Worm (Caenorhabditis elegans) whole organism, late embryonic: Measurements from ENCODE around the gene rom-1.

ENCODE experiments used
- C38D4.7 ChIP-seq: fragments of 200-800 bp; sonication (Bioruptor generic); optimal IDR thresholded peaks from 2 replicates; lab custom pipeline; 2018; ENCODE audit warnings: mild to moderate bottlenecking, missing genetic modification characterization, moderate library complexity, missing compliant biosample characterization
- F13H6.1 ChIP-seq: sonication (generic microtip); optimal IDR thresholded peaks from 2 replicates; lab custom pipeline; 2016; ENCODE audit warnings: missing genetic modification characterization, missing compliant biosample characterization
- K02D7.2 ChIP-seq: sonication (generic microtip); optimal IDR thresholded peaks from 2 replicates; lab custom pipeline; 2017; ENCODE audit warnings: mild to moderate bottlenecking, missing genetic modification characterization, missing compliant biosample characterization
- K09A11.1 ChIP-seq: sonication (generic microtip); optimal IDR thresholded peaks from 2 replicates; lab custom pipeline; 2017; ENCODE audit warnings: antibody characterized with exemption, mild to moderate bottlenecking, missing genetic modification characterization, missing compliant biosample characterization; ENCODE audit not compliant: insufficient read depth
- T23F11.4 ChIP-seq: fragments of 200-800 bp; sonication (Bioruptor generic); optimal IDR thresholded peaks from 2 replicates; lab custom pipeline; 2018; ENCODE audit warnings: mild to moderate bottlenecking, missing genetic modification characterization, missing compliant biosample characterization
- Y22D7AL.16 ChIP-seq: sonication (generic microtip); optimal IDR thresholded peaks from 2 replicates; lab custom pipeline; 2016; ENCODE audit warnings: missing genetic modification characterization, missing compliant biosample characterization
- ahr-1 ChIP-seq: sonication (generic microtip); optimal IDR thresholded peaks from 2 replicates; lab custom pipeline; 2016; ENCODE audit warnings: missing genetic modification characterization, missing compliant biosample characterization
- ama-1 ChIP-seq: fragments of 150-350 bp; optimal IDR thresholded peaks from 2 replicates; lab custom pipeline; 2014
- ceh-18 ChIP-seq: sonication (generic microtip); optimal IDR thresholded peaks from 2 replicates; lab custom pipeline; 2016; ENCODE audit warnings: missing genetic modification characterization, missing compliant biosample characterization
- ceh-19 ChIP-seq: fragments of 200-800 bp; sonication (Bioruptor generic); optimal IDR thresholded peaks from 2 replicates; lab custom pipeline; 2018; ENCODE audit warnings: mild to moderate bottlenecking, missing genetic modification characterization, missing compliant biosample characterization
- ceh-22 ChIP-seq: sonication (generic microtip); optimal IDR thresholded peaks from 2 replicates; lab custom pipeline; 2017; ENCODE audit warnings: missing biosample characterization, missing genetic modification characterization
- ceh-24 ChIP-seq: sonication (generic microtip); optimal IDR thresholded peaks from 2 replicates; lab custom pipeline; 2016; ENCODE audit warnings: mild to moderate bottlenecking, missing genetic modification characterization, missing compliant biosample characterization
- ceh-30 ChIP-seq: fragments of 150-350 bp; optimal IDR thresholded peaks from 2 replicates; lab custom pipeline; 2014; ENCODE audit warnings: missing biosample characterization, missing genetic modification characterization
- ceh-45 ChIP-seq: fragments of 200-800 bp; sonication (Bioruptor generic); IDR thresholded peaks from 2 replicates; pipeline ENCODE4 v1.3.6; 2022; ENCODE audit warnings: missing genetic modification reagents, missing genetic modification characterization, missing compliant biosample characterization
- ceh-9 ChIP-seq: sonication (generic microtip); optimal IDR thresholded peaks from 2 replicates; lab custom pipeline; 2016; ENCODE audit warnings: mild to moderate bottlenecking, missing genetic modification characterization, inconsistent platforms, missing compliant biosample characterization
- che-1 ChIP-seq: sonication (generic microtip); optimal IDR thresholded peaks from 2 replicates; lab custom pipeline; 2016; ENCODE audit warnings: mild to moderate bottlenecking, missing genetic modification characterization, missing compliant biosample characterization
- dmd-4 ChIP-seq: sonication (generic microtip); optimal IDR thresholded peaks from 2 replicates; lab custom pipeline; 2016; ENCODE audit warnings: borderline replicate concordance, missing genetic modification characterization, missing compliant biosample characterization
- dve-1 ChIP-seq: sonication (generic microtip); optimal IDR thresholded peaks from 2 replicates; lab custom pipeline; 2017; ENCODE audit warnings: antibody characterized with exemption, mild to moderate bottlenecking, missing genetic modification characterization, missing compliant biosample characterization
- elt-4 ChIP-seq: sonication (generic microtip); optimal IDR thresholded peaks from 2 replicates; lab custom pipeline; 2016; ENCODE audit warnings: missing genetic modification characterization, missing compliant biosample characterization
- ets-4 ChIP-seq: sonication (generic microtip); optimal IDR thresholded peaks from 2 replicates; lab custom pipeline; 2016; ENCODE audit warnings: missing genetic modification characterization, missing compliant biosample characterization
- eyg-1 ChIP-seq: sonication (generic microtip); optimal IDR thresholded peaks from 2 replicates; lab custom pipeline; 2016; ENCODE audit warnings: missing genotype, missing genetic modification characterization, missing compliant biosample characterization
- fax-1 ChIP-seq: sonication (generic microtip); optimal IDR thresholded peaks from 2 replicates; lab custom pipeline; 2016; ENCODE audit warnings: missing genotype, missing genetic modification characterization, missing compliant biosample characterization
- fkh-6 ChIP-seq: sonication (generic microtip); optimal IDR thresholded peaks from 2 replicates; lab custom pipeline; 2016; ENCODE audit warnings: missing genetic modification characterization, missing compliant biosample characterization
- gmeb-2 ChIP-seq: sonication (generic microtip); optimal IDR thresholded peaks from 2 replicates; lab custom pipeline; 2016; ENCODE audit warnings: missing genetic modification characterization, inconsistent platforms, missing compliant biosample characterization
- hlh-13 ChIP-seq: fragments of 200-800 bp; sonication (Bioruptor generic); optimal IDR thresholded peaks from 2 replicates; lab custom pipeline; 2018; ENCODE audit warnings: mild to moderate bottlenecking, missing genetic modification characterization, missing compliant biosample characterization
- hlh-15 ChIP-seq: sonication (generic microtip); optimal IDR thresholded peaks from 2 replicates; lab custom pipeline; 2016; ENCODE audit warnings: missing genetic modification characterization, missing compliant biosample characterization
- hlh-30 ChIP-seq: sonication (generic microtip); optimal IDR thresholded peaks from 2 replicates; lab custom pipeline; 2017; ENCODE audit warnings: antibody characterized with exemption, missing genetic modification characterization, missing compliant biosample characterization; ENCODE audit not compliant: insufficient read depth
- hlh-6 ChIP-seq: sonication (generic microtip); optimal IDR thresholded peaks from 2 replicates; lab custom pipeline; 2016; ENCODE audit warnings: missing genotype, missing genetic modification characterization, missing compliant biosample characterization
- lim-6 ChIP-seq: sonication (generic microtip); optimal IDR thresholded peaks from 2 replicates; lab custom pipeline; 2016; ENCODE audit warnings: missing genetic modification characterization, missing compliant biosample characterization
- lin-11 ChIP-seq: fragments of 200-800 bp; sonication (Bioruptor generic); optimal IDR thresholded peaks from 2 replicates; lab custom pipeline; 2018; ENCODE audit warnings: mild to moderate bottlenecking, missing genetic modification characterization, missing compliant biosample characterization
- madf-2 ChIP-seq: sonication (generic microtip); optimal IDR thresholded peaks from 2 replicates; lab custom pipeline; 2017; ENCODE audit warnings: missing genetic modification characterization, missing compliant biosample characterization
- nfya-1 ChIP-seq: sonication (generic microtip); optimal IDR thresholded peaks from 2 replicates; lab custom pipeline; 2017; ENCODE audit warnings: missing genetic modification characterization, mild to moderate bottlenecking, missing compliant biosample characterization, antibody characterized with exemption, moderate library complexity
- nhr-11 ChIP-seq: fragments of 150-350 bp; optimal IDR thresholded peaks from 2 replicates; lab custom pipeline; 2014; ENCODE audit warnings: missing biosample characterization, missing genetic modification characterization
- nhr-232 ChIP-seq: sonication (generic microtip); optimal IDR thresholded peaks from 2 replicates; lab custom pipeline; 2016; ENCODE audit warnings: missing genetic modification characterization, missing compliant biosample characterization
- npax-4 ChIP-seq: sonication (generic microtip); optimal IDR thresholded peaks from 2 replicates; lab custom pipeline; 2016; ENCODE audit warnings: missing genetic modification characterization, missing compliant biosample characterization
- odd-2 ChIP-seq: sonication (generic microtip); optimal IDR thresholded peaks from 2 replicates; lab custom pipeline; 2017; ENCODE audit warnings: antibody characterized with exemption, mild to moderate bottlenecking, missing genetic modification characterization, missing compliant biosample characterization
- pag-3 ChIP-seq: sonication (generic microtip); optimal IDR thresholded peaks from 2 replicates; lab custom pipeline; 2016; ENCODE audit warnings: missing compliant biosample characterization, missing genetic modification characterization, borderline replicate concordance
- pat-9 ChIP-seq: fragments of 200-800 bp; sonication (Bioruptor generic); optimal IDR thresholded peaks from 2 replicates; lab custom pipeline; 2018; ENCODE audit warnings: mild to moderate bottlenecking, missing genetic modification characterization, moderate library complexity, missing compliant biosample characterization
- pax-1 ChIP-seq: fragments of 150-350 bp; optimal IDR thresholded peaks from 2 replicates; lab custom pipeline; 2014; ENCODE audit warnings: missing biosample characterization, missing genetic modification characterization
- pha-2 ChIP-seq: sonication (generic microtip); optimal IDR thresholded peaks from 2 replicates; lab custom pipeline; 2017; ENCODE audit warnings: mild to moderate bottlenecking, missing genetic modification characterization, missing compliant biosample characterization
- pha-4 ChIP-seq: fragments of 150-350 bp; optimal IDR thresholded peaks from 2 replicates; lab custom pipeline; 2018; ENCODE audit warnings: missing biosample characterization, missing genetic modification reagents, missing genetic modification characterization
- pqm-1 ChIP-seq: sonication (generic microtip); optimal IDR thresholded peaks from 2 replicates; lab custom pipeline; 2016; ENCODE audit warnings: missing genetic modification characterization, missing compliant biosample characterization
- pros-1 ChIP-seq: fragments of 150-350 bp; optimal IDR thresholded peaks from 2 replicates; lab custom pipeline; 2014; ENCODE audit warnings: missing biosample characterization, missing genetic modification reagents, missing genetic modification characterization
- rnt-1 ChIP-seq: sonication (generic microtip); optimal IDR thresholded peaks from 2 replicates; lab custom pipeline; 2016; ENCODE audit warnings: missing genetic modification characterization, missing compliant biosample characterization
- sdc-2 ChIP-seq: sonication (generic microtip); optimal IDR thresholded peaks from 2 replicates; lab custom pipeline; 2016; ENCODE audit warnings: missing genotype, missing genetic modification characterization, missing compliant biosample characterization
- syd-9 ChIP-seq: sonication (generic microtip); optimal IDR thresholded peaks from 2 replicates; lab custom pipeline; 2016; ENCODE audit warnings: mild to moderate bottlenecking, missing genetic modification characterization, moderate library complexity, missing compliant biosample characterization
- tbx-2 ChIP-seq: sonication (generic microtip); optimal IDR thresholded peaks from 2 replicates; lab custom pipeline; 2016; ENCODE audit warnings: missing genetic modification characterization, missing compliant biosample characterization
- tbx-7 ChIP-seq: sonication (generic microtip); optimal IDR thresholded peaks from 2 replicates; lab custom pipeline; 2016; ENCODE audit warnings: missing genotype, missing genetic modification characterization, missing compliant biosample characterization
- unc-3 ChIP-seq, 2 experiments: fragments of 200-800 bp in 1 of 2; sonication (Bioruptor generic) in 1 of 2; sonication (generic microtip) in 1 of 2; conservative IDR thresholded peaks in 1 of 2; optimal IDR thresholded peaks in 1 of 2; 2 replicates each; pipeline versions ENCODE4 v1.3.6 to Lab custom; 2016 to 2022; ENCODE audit warnings: missing compliant biosample characterization in 2 of 2, missing genetic modification characterization in 2 of 2, missing genetic modification reagents in 1 of 2
- unc-42 ChIP-seq: sonication (generic microtip); optimal IDR thresholded peaks from 2 replicates; lab custom pipeline; 2016; ENCODE audit warnings: missing genotype, missing genetic modification characterization, missing compliant biosample characterization
- unc-86 ChIP-seq: sonication (generic microtip); optimal IDR thresholded peaks from 2 replicates; lab custom pipeline; 2016; ENCODE audit warnings: missing genetic modification characterization, missing compliant biosample characterization
- zip-5 ChIP-seq: sonication (generic microtip); optimal IDR thresholded peaks from 2 replicates; lab custom pipeline; 2016; ENCODE audit warnings: missing genetic modification characterization, missing compliant biosample characterization
- ztf-16 ChIP-seq: sonication (generic microtip); optimal IDR thresholded peaks from 2 replicates; lab custom pipeline; 2017; ENCODE audit warnings: missing genetic modification characterization, missing compliant biosample characterization

The rom-1 gene

ce11 chrIII:4899728-4900127 lies 7.3 kb upstream of the rom-1 start:
- TF ChIP-seq elt-4 (tag; lab: Kevin White, UChicago) (no peak), tbx-7 (tag; lab: Kevin White, UChicago) (peak; percentile 52), che-1 (tag; lab: Kevin White, UChicago) (no peak), ceh-24 (tag; lab: Kevin White, UChicago) (no peak), madf-2 (tag; lab: Kevin White, UChicago) (peak; percentile 63), npax-4 (tag; lab: Kevin White, UChicago) (no peak), ceh-9 (tag; lab: Kevin White, UChicago) (no peak), unc-86 (tag; lab: Kevin White, UChicago) (peak; percentile 54), syd-9 (peak; percentile 70), F13H6.1 (tag; lab: Kevin White, UChicago) (peak; percentile 89), eyg-1 (tag; lab: Kevin White, UChicago) (peak; percentile 25), K09A11.1 (peak; percentile 33), ceh-18 (tag; lab: Kevin White, UChicago) (peak; percentile 99), odd-2 (tag; lab: Kevin White, UChicago) (no peak), K02D7.2 (tag; lab: Kevin White, UChicago) (no peak), unc-3 (GFP tag; conservative IDR thresholded peaks at IDR 0.05; lab: Robert Waterston, UW) (0 out of 2 replicates have a peak, but pooled peaks have one; percentile 37), unc-3 (tag; optimal IDR thresholded peaks at IDR 0.05; lab: Kevin White, UChicago) (peak; percentile 85), hlh-30 (tag; lab: Kevin White, UChicago) (peak; percentile 98), Y22D7AL.16 (no peak), pqm-1 (tag; lab: Kevin White, UChicago) (peak; percentile 77), dve-1 (peak; percentile 93), sdc-2 (tag; lab: Kevin White, UChicago) (peak; percentile 75), nhr-11 (tag; lab: Kevin White, UChicago) (no peak), ama-1 (lab: Kevin White, UChicago) (no peak), pax-1 (tag; lab: Kevin White, UChicago) (peak; percentile 45), pat-9 (tag; lab: Kevin White, UChicago) (peak; percentile 46), pros-1 (peak; percentile 92), fkh-6 (tag; lab: Kevin White, UChicago) (peak; percentile 54), tbx-2 (peak; percentile 98), gmeb-2 (tag; lab: Kevin White, UChicago) (peak; percentile 10), ceh-19 (peak; percentile 56), fax-1 (tag; lab: Kevin White, UChicago) (no peak), ets-4 (tag; lab: Kevin White, UChicago) (peak; percentile 99), rnt-1 (tag; lab: Kevin White, UChicago) (peak; percentile 98), pha-2 (peak; percentile 43), zip-5 (no peak), hlh-6 (tag; lab: Kevin White, UChicago) (peak; percentile 37), ahr-1 (tag; lab: Kevin White, UChicago) (peak; percentile 4), hlh-13 (GFP tag; lab: Kevin White, UChicago) (no peak), hlh-15 (tag; lab: Kevin White, UChicago) (no peak), C38D4.7 (GFP tag; lab: Kevin White, UChicago) (no peak), lim-6 (tag; lab: Kevin White, UChicago) (peak; percentile 79), lin-11 (no peak), pha-4 (tag; lab: Kevin White, UChicago) (no peak), unc-42 (tag; lab: Kevin White, UChicago) (peak; percentile 89), nfya-1 (tag; lab: Kevin White, UChicago) (peak; percentile 97), ceh-22 (peak; percentile 41), ceh-45 (GFP tag; lab: Robert Waterston, UW) (no peak), ztf-16 (tag; lab: Kevin White, UChicago) (peak; percentile 15), nhr-232 (tag; lab: Kevin White, UChicago) (no peak), dmd-4 (tag; lab: Kevin White, UChicago) (peak; percentile 85), pag-3 (tag; lab: Kevin White, UChicago) (no peak), T23F11.4 (GFP tag; lab: Kevin White, UChicago) (peak; percentile 40), ceh-30 (tag; lab: Kevin White, UChicago) (peak; percentile 5)
